Worm (Caenorhabditis elegans): ENCODE measurements around the gene mstr-2.

The mstr-2 gene

ce11 chrIII:4502559-4503240 is 33.8 kb downstream of the mstr-2 start (continued):
- TF ChIP-seq lin-39 (tag; optimal IDR thresholded peaks at IDR 0.05): no peak
- no peak for TF ChIP-seq F26F4.8 (GFP tag; conservative IDR thresholded peaks at IDR 0.05)
- TF ChIP-seq lin-38 (GFP tag; IDR thresholded peaks at IDR 0.05): no peak
- peak; percentile 36 for TF ChIP-seq mxl-3 (GFP tag; optimal IDR thresholded peaks at IDR 0.05)
- no peak for TF ChIP-seq saeg-2 (GFP tag; IDR thresholded peaks at IDR 0.05)
- no peak for TF ChIP-seq Y48G9A.11 (GFP tag; IDR thresholded peaks at IDR 0.05)
- TF ChIP-seq ces-1 (GFP tag; optimal IDR thresholded peaks at IDR 0.05): no peak
- no peak for TF ChIP-seq nhr-42 (GFP tag; IDR thresholded peaks at IDR 0.05)
- no peak for TF ChIP-seq lir-3 (tag; optimal IDR thresholded peaks at IDR 0.05)
- TF ChIP-seq ceh-28 (tag; optimal IDR thresholded peaks at IDR 0.05): no peak
- TF ChIP-seq daf-8 (GFP tag; IDR thresholded peaks at IDR 0.05): no peak
- no peak for TF ChIP-seq skn-1 (tag; optimal IDR thresholded peaks at IDR 0.05)
- no peak for TF ChIP-seq lin-13 (GFP tag; optimal IDR thresholded peaks at IDR 0.05)
- no peak for TF ChIP-seq nhr-77 (tag; optimal IDR thresholded peaks at IDR 0.05)
- no peak for TF ChIP-seq sdz-12 (GFP tag; optimal IDR thresholded peaks at IDR 0.05)
- no peak for TF ChIP-seq ceh-44 (GFP tag; IDR thresholded peaks at IDR 0.05)
- TF ChIP-seq F44E2.7 (GFP tag; IDR thresholded peaks at IDR 0.05): no peak
- no peak for TF ChIP-seq attf-4 (tag; optimal IDR thresholded peaks at IDR 0.05)
- peak; percentile 74 for TF ChIP-seq dmd-6 (GFP tag; IDR thresholded peaks at IDR 0.05)
- TF ChIP-seq dpl-1 (GFP tag; optimal IDR thresholded peaks at IDR 0.05): no peak
- TF ChIP-seq hlh-11 (tag; optimal IDR thresholded peaks at IDR 0.05): peak; percentile 68
- no peak for TF ChIP-seq F37D6.2 (tag; optimal IDR thresholded peaks at IDR 0.05)
- no peak for TF ChIP-seq mes-2 (tag; optimal IDR thresholded peaks at IDR 0.05; ENCODE audit: poor library complexity, severe bottlenecking)
- no peak for TF ChIP-seq unc-130 (GFP tag; optimal IDR thresholded peaks at IDR 0.05)
- TF ChIP-seq mxl-2 (GFP tag; conservative IDR thresholded peaks at IDR 0.05): no peak
- TF ChIP-seq egl-43 (GFP tag; IDR thresholded peaks at IDR 0.05): 0 out of 2 replicates have a peak, but pooled peaks have one; percentile 35
- TF ChIP-seq nhr-25 (tag; optimal IDR thresholded peaks at IDR 0.05; ENCODE audit: borderline replicate concordance, insufficient read depth): no peak
- TF ChIP-seq snpc-4 (tag; optimal IDR thresholded peaks at IDR 0.05): no peak
- TF ChIP-seq gei-8 (GFP tag; optimal IDR thresholded peaks at IDR 0.05): no peak
- no peak for TF ChIP-seq set-16 (GFP tag; IDR thresholded peaks at IDR 0.05)
- TF ChIP-seq hmg-1.1 (GFP tag; IDR thresholded peaks at IDR 0.05): peak; percentile 43; the same call in 1 of the 2 replicates
- TF ChIP-seq unc-62 (GFP tag; optimal IDR thresholded peaks at IDR 0.05 in 1 of 2): no peak
- no peak for TF ChIP-seq unc-62 (tag; optimal IDR thresholded peaks at IDR 0.05)
- no peak for TF ChIP-seq ama-1 (optimal IDR thresholded peaks at IDR 0.05)
- TF ChIP-seq R02D3.7 (tag; optimal IDR thresholded peaks at IDR 0.05): no peak
- no peak for TF ChIP-seq D1046.2 (GFP tag; IDR thresholded peaks at IDR 0.05)
- TF ChIP-seq Y105C5A.15 (GFP tag; IDR thresholded peaks at IDR 0.05): no peak
- TF ChIP-seq jun-1 (tag; optimal IDR thresholded peaks at IDR 0.05): no peak
- peak; percentile 48 for TF ChIP-seq aha-1 (tag)
- no peak for TF ChIP-seq Y5F2A.4 (GFP tag; optimal IDR thresholded peaks at IDR 0.05)
- peak; percentile 32 to 41 for TF ChIP-seq mdl-1 (tag; optimal IDR thresholded peaks at IDR 0.05)
- TF ChIP-seq lin-15B (tag; optimal IDR thresholded peaks at IDR 0.05): no peak
- TF ChIP-seq F10B5.3 (tag; optimal IDR thresholded peaks at IDR 0.05): no peak
- TF ChIP-seq aly-2 (tag; optimal IDR thresholded peaks at IDR 0.05): no peak
- TF ChIP-seq daf-19 (GFP tag; conservative IDR thresholded peaks at IDR 0.05): no peak
- TF ChIP-seq dve-1 (tag; optimal IDR thresholded peaks at IDR 0.05; ENCODE audit: insufficient read depth): peak; percentile 52
- no peak for TF ChIP-seq F49E8.2 (tag; optimal IDR thresholded peaks at IDR 0.05; ENCODE audit: borderline replicate concordance)
- TF ChIP-seq ceh-82 (tag; optimal IDR thresholded peaks at IDR 0.05): no peak
- no peak for TF ChIP-seq dmd-9 (GFP tag; IDR thresholded peaks at IDR 0.05)
- no peak for TF ChIP-seq nhr-10 (tag; optimal IDR thresholded peaks at IDR 0.05)
- peak; percentile 14; the same call in 1 of the 2 replicates for TF ChIP-seq ctbp-1 (GFP tag; IDR thresholded peaks at IDR 0.05)

Measured in whole organism, L4 larva.